Fruit fly (Drosophila melanogaster) whole organism, adult: Measurements from ENCODE around the gene grk.
A peak's percentile ranks its signal among the peaks of the same experiment; 100 is the strongest.

ENCODE experiments used
- CG11617 ChIP-seq: fragments of 200-800 bp; sonication (Bioruptor generic); optimal IDR thresholded peaks from 2 replicates; lab custom pipeline; 2017; ENCODE audit warnings: mild to moderate bottlenecking, missing biosample characterization, missing genetic modification reagents, missing genetic modification characterization
- CG12768 ChIP-seq: fragments of 200-800 bp; sonication (Bioruptor generic); optimal IDR thresholded peaks from 2 replicates; lab custom pipeline; 2017; ENCODE audit warnings: missing biosample characterization, missing genetic modification characterization, mild to moderate bottlenecking, moderate library complexity, missing genetic modification reagents
- CG14711 ChIP-seq: fragments of 200-800 bp; sonication (Bioruptor generic); optimal IDR thresholded peaks from 2 replicates; lab custom pipeline; 2018; ENCODE audit warnings: missing biosample characterization, mild to moderate bottlenecking, missing genetic modification characterization, moderate library complexity
- CG1620 ChIP-seq: fragments of 200-800 bp; sonication (Bioruptor generic); optimal IDR thresholded peaks from 2 replicates; lab custom pipeline; 2016; ENCODE audit warnings: missing biosample characterization, missing genetic modification characterization
- CG33017 ChIP-seq: fragments of 200-800 bp; sonication (Bioruptor generic); optimal IDR thresholded peaks from 2 replicates; lab custom pipeline; 2018; ENCODE audit warnings: missing biosample characterization, mild to moderate bottlenecking, missing genetic modification characterization, moderate library complexity
- CG5204 ChIP-seq: fragments of 200-800 bp; sonication (Bioruptor generic); optimal IDR thresholded peaks from 2 replicates; lab custom pipeline; 2016; ENCODE audit warnings: missing biosample characterization, missing genetic modification characterization
- CG7045 ChIP-seq: fragments of 200-800 bp; sonication (Bioruptor generic); optimal IDR thresholded peaks from 2 replicates; lab custom pipeline; 2017; ENCODE audit warnings: missing biosample characterization, mild to moderate bottlenecking, missing genetic modification characterization
- CG7101 ChIP-seq: fragments of 200-800 bp; sonication (Bioruptor generic); optimal IDR thresholded peaks from 2 replicates; lab custom pipeline; 2018; ENCODE audit warnings: missing biosample characterization, mild to moderate bottlenecking, missing genetic modification characterization, moderate library complexity
- Clk ChIP-seq: fragments of 200-800 bp; sonication (Bioruptor generic); optimal IDR thresholded peaks from 2 replicates; lab custom pipeline; 2017; ENCODE audit warnings: missing biosample characterization, missing genetic modification characterization
- Crg-1 ChIP-seq: fragments of 200-800 bp; sonication (Bioruptor generic); optimal IDR thresholded peaks from 2 replicates; lab custom pipeline; 2016; ENCODE audit warnings: missing biosample characterization, missing genetic modification characterization
- Hr96 ChIP-seq: fragments of 200-800 bp; sonication (Bioruptor generic); optimal IDR thresholded peaks from 2 replicates; lab custom pipeline; 2016; ENCODE audit warnings: missing biosample characterization, missing genetic modification characterization
- Mnt ChIP-seq: fragments of 200-800 bp; sonication (Bioruptor generic); optimal IDR thresholded peaks from 2 replicates; lab custom pipeline; 2016; ENCODE audit warnings: missing biosample characterization, mild to moderate bottlenecking, missing genetic modification characterization
- bab1 ChIP-seq: fragments of 200-800 bp; sonication (Bioruptor generic); optimal IDR thresholded peaks from 3 replicates; lab custom pipeline; 2019; ENCODE audit warnings: missing biosample characterization, mild to moderate bottlenecking, missing genetic modification characterization, moderate library complexity
- cic ChIP-seq: fragments of 200-800 bp; sonication (Bioruptor generic); optimal IDR thresholded peaks from 2 replicates; lab custom pipeline; 2017; ENCODE audit warnings: missing biosample characterization, mild to moderate bottlenecking, missing genetic modification characterization, moderate library complexity
- cnc ChIP-seq, 2 experiments: fragments of >200 bp; optimal IDR thresholded peaks; 2 replicates each; lab custom pipeline; 2017
- kay ChIP-seq: fragments of 200-800 bp; sonication (Bioruptor generic); peaks from one replicate; lab custom pipeline; 2016; ENCODE audit warnings: missing biosample characterization, missing genetic modification characterization, borderline replicate concordance
- ovo ChIP-seq: fragments of 200-800 bp; sonication (Bioruptor generic); optimal IDR thresholded peaks from 2 replicates; lab custom pipeline; 2016; ENCODE audit warnings: missing biosample characterization, missing genetic modification characterization
- pad ChIP-seq: fragments of 200-800 bp; sonication (Bioruptor generic); optimal IDR thresholded peaks from 3 replicates; lab custom pipeline; 2017; ENCODE audit warnings: missing biosample characterization, missing genetic modification characterization, mild to moderate bottlenecking, moderate library complexity, missing genetic modification reagents
- tj ChIP-seq: fragments of 200-800 bp; sonication (Bioruptor generic); optimal IDR thresholded peaks from 3 replicates; lab custom pipeline; 2017; ENCODE audit warnings: missing biosample characterization, mild to moderate bottlenecking, missing genetic modification characterization, moderate library complexity
- toe ChIP-seq: fragments of 200-800 bp; sonication (Bioruptor generic); optimal IDR thresholded peaks from 2 replicates; lab custom pipeline; 2016; ENCODE audit warnings: missing biosample characterization, missing genetic modification characterization

grk gene

DNA sequence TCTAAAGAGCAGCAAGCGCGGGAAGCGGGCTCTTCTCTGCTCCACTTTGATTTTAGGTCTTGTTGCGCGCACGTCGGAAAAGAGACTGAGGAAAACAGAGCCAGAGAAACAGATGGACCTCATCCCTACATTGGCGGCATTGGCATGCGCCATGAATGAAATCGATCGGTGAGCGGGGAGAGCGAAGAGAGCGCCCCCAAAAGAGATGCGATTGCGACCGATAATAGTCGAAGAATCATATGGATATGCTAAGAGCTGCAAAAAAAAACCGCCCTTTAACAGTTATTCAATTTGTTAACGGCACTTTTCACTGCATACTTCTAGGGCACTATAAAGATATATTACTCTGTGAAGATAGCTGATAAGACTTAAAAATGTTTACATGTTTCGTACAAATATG is at the start of gene grk:
Gene grk (minus strand): TSS at position 87 of the 400 bp plus-strand sequence.
- no peak for TF ChIP-seq CG7101 (tag; lab: Kevin White, UChicago)
- no peak for TF ChIP-seq CG14711 (tag; lab: Kevin White, UChicago)
- peak; percentile 52 for TF ChIP-seq ovo
- peak; percentile 47 for TF ChIP-seq pad (GFP tag; lab: Kevin White, UChicago)

dm6 chr2L:8481623-8482424 is 48.4 kb upstream of the grk start, which contains the start of gene CG43796:
Gene CG43796, plus strand, starts transcription at chr2L:8482374.
- TF ChIP-seq bab1 (GFP tag; lab: Kevin White, UChicago) (peak; percentile 32), cnc (optimal IDR thresholded peaks at IDR 0.05; lab: Kevin White, UChicago) (no peak), ovo (no peak), Clk (no peak), CG7045 (GFP tag; lab: Kevin White, UChicago) (no peak), CG11617 (GFP tag; lab: Kevin White, UChicago) (no peak)

DNA sequence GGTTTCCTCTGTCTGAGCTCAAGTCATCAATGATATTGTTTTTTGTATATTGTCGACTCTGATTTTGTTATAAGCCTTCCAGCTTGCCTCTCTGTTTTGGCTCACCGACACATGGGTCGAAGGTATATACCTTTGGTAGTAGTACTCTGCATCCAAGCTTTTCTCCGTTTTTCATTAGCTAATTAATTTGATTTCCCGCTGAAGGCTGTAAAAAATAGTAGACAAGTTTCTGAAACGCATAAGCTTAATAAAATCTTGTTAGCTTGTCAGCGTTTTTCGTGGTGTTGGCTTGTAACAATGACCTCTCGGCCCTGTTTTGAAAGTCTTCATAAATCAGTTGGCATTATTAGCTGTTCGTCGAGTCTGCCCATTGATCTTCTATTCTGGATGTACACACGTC is 47.4 kb upstream of the grk start:
- TF ChIP-seq Clk = no peak
- TF ChIP-seq CG5204 (GFP tag; lab: Kevin White, UChicago) = no peak
- TF ChIP-seq Hr96 = no peak
- no peak for TF ChIP-seq CG1620 (GFP tag; lab: Kevin White, UChicago)
- TF ChIP-seq bab1 (GFP tag; lab: Kevin White, UChicago) = no peak
- TF ChIP-seq kay (GFP tag; lab: Kevin White, UChicago) = peak; percentile 17

DNA sequence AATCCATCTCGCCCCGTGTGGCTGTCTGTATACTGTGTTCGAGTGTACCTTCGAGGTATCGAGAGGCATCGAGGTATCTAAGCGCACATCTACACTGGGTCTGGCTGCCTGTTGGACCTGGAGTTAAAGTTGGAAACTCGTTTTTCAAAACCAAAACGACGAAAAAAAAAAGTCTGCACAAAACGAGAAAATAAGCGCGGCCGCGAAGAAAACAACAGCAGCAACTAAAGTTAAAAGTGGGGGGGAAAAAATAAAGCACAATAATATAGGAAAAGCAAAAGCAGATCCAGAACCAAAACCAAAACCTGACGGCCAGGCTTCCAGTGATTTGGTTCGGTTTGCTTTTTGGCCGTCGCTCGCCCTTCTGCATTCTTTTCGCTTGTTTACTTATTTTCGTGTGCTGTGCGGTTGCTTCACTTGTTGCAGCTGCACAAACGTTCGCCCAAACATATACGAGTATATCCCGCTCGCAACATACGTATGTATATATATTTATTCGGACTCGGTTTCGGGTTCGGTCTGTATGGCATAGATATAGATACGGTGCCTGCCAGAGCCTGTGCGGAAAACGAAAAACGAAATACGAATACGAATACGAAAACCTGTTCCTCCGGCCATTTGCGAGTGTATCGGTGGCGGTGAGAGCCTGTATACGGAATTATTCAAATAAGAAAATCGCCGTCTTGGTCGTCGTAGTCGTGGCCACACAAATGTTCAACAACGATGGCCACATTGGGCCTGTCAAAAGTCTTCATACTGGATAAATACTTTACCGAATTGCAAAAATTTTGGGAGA is 45.7 kb upstream of the grk start:
- TF ChIP-seq CG7101 (tag; lab: Kevin White, UChicago) (no peak), CG1620 (GFP tag; lab: Kevin White, UChicago) (no peak), kay (GFP tag; lab: Kevin White, UChicago) (no peak), CG5204 (GFP tag; lab: Kevin White, UChicago) (no peak), Clk (no peak), toe (GFP tag; lab: Kevin White, UChicago) (no peak), cic (GFP tag; lab: Kevin White, UChicago) (no peak), CG12768 (no peak), Hr96 (no peak)

dm6 chr2L:8478379-8478778 is 45.0 kb upstream of the grk start:
- TF ChIP-seq CG1620 (GFP tag; lab: Kevin White, UChicago) = no peak
- no peak for TF ChIP-seq cic (GFP tag; lab: Kevin White, UChicago)
- TF ChIP-seq CG33017 = no peak
- no peak for TF ChIP-seq CG7045 (GFP tag; lab: Kevin White, UChicago)
- TF ChIP-seq tj (GFP tag; lab: Kevin White, UChicago) = no peak
- no peak for TF ChIP-seq ovo
- no peak for TF ChIP-seq Clk
- no peak for TF ChIP-seq cnc (optimal IDR thresholded peaks at IDR 0.05; lab: Kevin White, UChicago)
- TF ChIP-seq toe (GFP tag; lab: Kevin White, UChicago) = no peak

- TF ChIP-seq pad (GFP tag; lab: Kevin White, UChicago) = no peak
- TF ChIP-seq CG11617 (GFP tag; lab: Kevin White, UChicago) = no peak
- no peak for TF ChIP-seq ovo
- no peak for TF ChIP-seq CG12768
- no peak for TF ChIP-seq Hr96
- TF ChIP-seq Crg-1 (GFP tag; lab: Kevin White, UChicago) = no peak
- no peak for TF ChIP-seq bab1 (GFP tag; lab: Kevin White, UChicago)
- TF ChIP-seq CG14711 (tag; lab: Kevin White, UChicago) = no peak
Observed at dm6 chr2L:8477971-8478370, 44.6 kb upstream of the grk start.

DNA sequence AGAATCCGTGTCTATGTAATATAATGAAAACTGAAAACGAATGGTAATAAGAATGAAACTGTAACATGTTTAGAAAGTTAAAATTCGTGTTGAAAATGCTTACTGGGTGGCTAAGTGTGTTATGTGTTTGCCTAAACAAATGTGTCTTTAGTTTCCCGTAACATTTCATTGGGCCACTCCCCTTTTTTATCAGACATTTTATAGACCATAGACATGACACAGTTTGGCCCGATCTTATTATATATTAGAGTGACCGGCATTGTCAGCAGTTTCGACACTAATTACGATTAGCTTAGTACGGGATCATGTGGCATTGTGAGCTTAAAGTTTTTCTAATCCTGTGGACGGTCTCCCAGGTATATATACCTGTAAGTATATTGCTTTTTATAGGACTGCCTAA is 43.7 kb upstream of the grk start, which contains the start of gene CheA29a:
Gene CheA29a (plus strand): TSS at position 301 of the 400 bp plus-strand sequence.
- TF ChIP-seq CG7101 (tag; lab: Kevin White, UChicago) (no peak), Crg-1 (GFP tag; lab: Kevin White, UChicago) (no peak), CG7045 (GFP tag; lab: Kevin White, UChicago) (no peak), ovo (no peak), CG12768 (no peak), Mnt (GFP tag; lab: Kevin White, UChicago) (no peak), Clk (no peak), Hr96 (no peak), cic (GFP tag; lab: Kevin White, UChicago) (no peak), CG11617 (GFP tag; lab: Kevin White, UChicago) (no peak), kay (GFP tag; lab: Kevin White, UChicago) (no peak), CG1620 (GFP tag; lab: Kevin White, UChicago) (no peak), CG14711 (tag; lab: Kevin White, UChicago) (no peak), toe (GFP tag; lab: Kevin White, UChicago) (no peak), tj (GFP tag; lab: Kevin White, UChicago) (no peak), cnc (optimal IDR thresholded peaks at IDR 0.05; lab: Kevin White, UChicago) (no peak)
